Worm (Caenorhabditis elegans) whole organism, L3 larva: ENCODE measurements around the gene sql-1.

Source experiments
- elt-1 ChIP-seq: fragments of 150-350 bp; optimal IDR thresholded peaks from 2 replicates; lab custom pipeline; 2014; ENCODE audit warnings: missing biosample characterization, missing genetic modification characterization
- elt-2 ChIP-seq: sonication (generic microtip); optimal IDR thresholded peaks from 2 replicates; lab custom pipeline; 2016; ENCODE audit warnings: missing genetic modification reagents, mild to moderate bottlenecking, missing genetic modification characterization, missing compliant biosample characterization
- lin-39 ChIP-seq: fragments of 150-350 bp; optimal IDR thresholded peaks from 2 replicates; lab custom pipeline; 2018; ENCODE audit warnings: missing biosample characterization, missing genetic modification reagents, missing genetic modification characterization
- tbx-2 ChIP-seq: sonication (generic microtip); optimal IDR thresholded peaks from 2 replicates; lab custom pipeline; 2016; ENCODE audit warnings: mild to moderate bottlenecking, missing genetic modification characterization, missing compliant biosample characterization

- TF ChIP-seq elt-2 (tag; lab: Kevin White, UChicago) (no peak), tbx-2 (tag; lab: Kevin White, UChicago) (no peak), elt-1 (tag; lab: Kevin White, UChicago) (no peak), lin-39 (tag; lab: Kevin White, UChicago) (no peak)
Observed at ce11 chrIII:12562769-12563168, 63.4 kb downstream of the sql-1 start.
